Worm (Caenorhabditis elegans) whole organism, L4 larva: ENCODE measurements around the gene rme-1.
A peak's percentile ranks its signal among the peaks of the same experiment; 100 is the strongest.

ENCODE experiments used
- D1046.2 ChIP-seq: fragments of 200-800 bp; sonication (Bioruptor generic); IDR thresholded peaks from 2 replicates; pipeline ENCODE4 v1.3.6; 2022; ENCODE audit warnings: missing genetic modification characterization, missing compliant biosample characterization
- F10B5.3 ChIP-seq: sonication (generic microtip); optimal IDR thresholded peaks from 2 replicates; lab custom pipeline; 2016; ENCODE audit warnings: mild to moderate bottlenecking, missing genetic modification characterization, missing compliant biosample characterization
- F37D6.2 ChIP-seq: sonication (generic microtip); optimal IDR thresholded peaks from 2 replicates; lab custom pipeline; 2016; ENCODE audit warnings: mild to moderate bottlenecking, missing genetic modification characterization, missing compliant biosample characterization
- T20F7.1 ChIP-seq: fragments of 200-800 bp; sonication (Bioruptor generic); optimal IDR thresholded peaks from 2 replicates; lab custom pipeline; 2018; ENCODE audit warnings: mild to moderate bottlenecking, missing genetic modification characterization, missing compliant biosample characterization
- ZK546.5 ChIP-seq, 2 experiments: sonication (generic microtip); optimal IDR thresholded peaks; 2 replicates each; lab custom pipeline; 2017; ENCODE audit warnings: missing biosample characterization in 2 of 2, missing genetic modification characterization in 2 of 2
- aly-2 ChIP-seq: sonication (generic microtip); optimal IDR thresholded peaks from 2 replicates; lab custom pipeline; 2018; ENCODE audit warnings: missing biosample characterization, missing genetic modification characterization
- ama-1 ChIP-seq: fragments of 150-350 bp; optimal IDR thresholded peaks from 2 replicates; lab custom pipeline; 2014; ENCODE audit warnings: inconsistent platforms, mixed read lengths
- arid-1 ChIP-seq: fragments of 200-800 bp; sonication (Bioruptor generic); conservative IDR thresholded peaks from 2 replicates; pipeline ENCODE4 v1.3.6; 2022; ENCODE audit warnings: missing genetic modification reagents, missing genetic modification characterization, missing compliant biosample characterization
- attf-4 ChIP-seq: sonication (generic microtip); optimal IDR thresholded peaks from 3 replicates; lab custom pipeline; 2017; ENCODE audit warnings: missing biosample characterization, missing genetic modification characterization
- ceh-20 ChIP-seq: fragments of 200-800 bp; sonication (Bioruptor generic); IDR thresholded peaks from 2 replicates; pipeline ENCODE4 v1.3.6; 2022; ENCODE audit warnings: missing genetic modification reagents, missing genetic modification characterization, missing compliant biosample characterization
- ceh-28 ChIP-seq: fragments of 150-350 bp; optimal IDR thresholded peaks from 2 replicates; lab custom pipeline; 2014; ENCODE audit warnings: missing biosample characterization, missing genetic modification reagents, missing genetic modification characterization
- ceh-82 ChIP-seq: sonication (generic microtip); optimal IDR thresholded peaks from 2 replicates; lab custom pipeline; 2017; ENCODE audit warnings: missing biosample characterization, missing genetic modification characterization
- ces-1 ChIP-seq: fragments of 150-350 bp; sonication (generic microtip); optimal IDR thresholded peaks from 4 replicates; lab custom pipeline; 2014; ENCODE audit warnings: missing biosample characterization, missing genetic modification reagents, missing genetic modification characterization
- ctbp-1 ChIP-seq: fragments of 200-800 bp; sonication (Bioruptor generic); IDR thresholded peaks from 2 replicates; pipeline ENCODE4 v1.3.6; 2022; ENCODE audit warnings: missing genetic modification reagents, missing genetic modification characterization, missing compliant biosample characterization
- daf-16 ChIP-seq, 3 experiments: sonication (generic microtip); optimal IDR thresholded peaks; 2 replicates each; lab custom pipeline; 2016 to 2017; ENCODE audit warnings: missing genetic modification characterization in 3 of 3, missing genetic modification reagents in 3 of 3, mild to moderate bottlenecking in 2 of 3, missing compliant biosample characterization in 2 of 3, missing biosample characterization in 1 of 3, moderate library complexity in 1 of 3
- dmd-6 ChIP-seq: fragments of 200-800 bp; sonication (Bioruptor generic); IDR thresholded peaks from 2 replicates; pipeline ENCODE4 v1.3.6; 2022; ENCODE audit warnings: missing genetic modification reagents, missing genetic modification characterization, missing compliant biosample characterization
- dmd-8 ChIP-seq: fragments of 200-800 bp; sonication (Bioruptor generic); IDR thresholded peaks from 2 replicates; pipeline ENCODE4 v1.3.6; 2022; ENCODE audit warnings: missing genetic modification characterization, missing compliant biosample characterization
- dmd-9 ChIP-seq: fragments of 200-800 bp; sonication (Bioruptor generic); IDR thresholded peaks from 2 replicates; pipeline ENCODE4 v1.3.6; 2022; ENCODE audit warnings: missing genetic modification reagents, missing genetic modification characterization, missing compliant biosample characterization
- dpl-1 ChIP-seq: fragments of 150-350 bp; optimal IDR thresholded peaks from 2 replicates; lab custom pipeline; 2014; ENCODE audit warnings: missing biosample characterization, missing genetic modification reagents, missing genetic modification characterization
- egl-43 ChIP-seq: fragments of 200-800 bp; sonication (Bioruptor generic); IDR thresholded peaks from 2 replicates; pipeline ENCODE4 v1.3.6; 2022; ENCODE audit warnings: missing genetic modification reagents, missing genetic modification characterization, missing compliant biosample characterization
- fos-1 ChIP-seq: fragments of 150-350 bp; optimal IDR thresholded peaks from 2 replicates; lab custom pipeline; 2014; ENCODE audit warnings: missing biosample characterization, missing genetic modification characterization
- gei-8 ChIP-seq: fragments of 200-800 bp; sonication (Bioruptor generic); optimal IDR thresholded peaks from 2 replicates; lab custom pipeline; 2018; ENCODE audit warnings: mild to moderate bottlenecking, missing genetic modification characterization, missing compliant biosample characterization
- hlh-11 ChIP-seq: fragments of 200-800 bp; sonication (Bioruptor generic); optimal IDR thresholded peaks from 2 replicates; lab custom pipeline; 2018; ENCODE audit warnings: mild to moderate bottlenecking, missing genetic modification characterization, missing compliant biosample characterization
- hlh-30 ChIP-seq: sonication (generic microtip); optimal IDR thresholded peaks from 2 replicates; lab custom pipeline; 2017; ENCODE audit warnings: antibody characterized with exemption, mild to moderate bottlenecking, missing genetic modification characterization, missing compliant biosample characterization; ENCODE audit not compliant: insufficient read depth
- hmg-1.1 ChIP-seq: fragments of 200-800 bp; sonication (Bioruptor generic); IDR thresholded peaks from 2 replicates; pipeline ENCODE4 v1.3.6; 2022; ENCODE audit warnings: missing genetic modification reagents, missing genetic modification characterization, missing compliant biosample characterization
- lin-39 ChIP-seq: fragments of 150-350 bp; optimal IDR thresholded peaks from 2 replicates; lab custom pipeline; 2014; ENCODE audit warnings: missing biosample characterization, missing genetic modification reagents, missing genetic modification characterization
- madf-9 ChIP-seq: fragments of 200-800 bp; sonication (Bioruptor generic); conservative IDR thresholded peaks from 2 replicates; pipeline ENCODE4 v1.3.6; 2022; ENCODE audit warnings: missing genetic modification reagents, missing genetic modification characterization, missing compliant biosample characterization
- mdl-1 ChIP-seq, 2 experiments: fragments of 150-350 bp in 1 of 2; sonication (generic microtip) in 1 of 2; optimal IDR thresholded peaks; 2 replicates each; lab custom pipeline; 2014 to 2017; ENCODE audit warnings: missing biosample characterization in 2 of 2, missing genetic modification characterization in 2 of 2
- mdt-29 ChIP-seq: fragments of 200-800 bp; sonication (Bioruptor generic); IDR thresholded peaks from 2 replicates; pipeline ENCODE4 v1.3.6; 2022; ENCODE audit warnings: missing genetic modification reagents, missing genetic modification characterization, missing compliant biosample characterization
- nhr-102 ChIP-seq: sonication (generic microtip); optimal IDR thresholded peaks from 2 replicates; lab custom pipeline; 2016; ENCODE audit warnings: mild to moderate bottlenecking, missing genetic modification characterization, moderate library complexity, missing compliant biosample characterization
- nhr-11 ChIP-seq: fragments of 150-350 bp; optimal IDR thresholded peaks from 2 replicates; lab custom pipeline; 2014; ENCODE audit warnings: missing biosample characterization, missing genetic modification characterization
- nhr-111 ChIP-seq: fragments of 200-800 bp; sonication (Bioruptor generic); optimal IDR thresholded peaks from 2 replicates; lab custom pipeline; 2018; ENCODE audit warnings: mild to moderate bottlenecking, missing genetic modification characterization, missing compliant biosample characterization
- nhr-25 ChIP-seq: sonication (generic microtip); optimal IDR thresholded peaks from 2 replicates; lab custom pipeline; 2017; ENCODE audit warnings: missing genetic modification characterization, mild to moderate bottlenecking, missing compliant biosample characterization, antibody characterized with exemption, moderate library complexity, borderline replicate concordance; ENCODE audit not compliant: insufficient read depth
- nhr-6 ChIP-seq: fragments of 150-350 bp; optimal IDR thresholded peaks from 2 replicates; lab custom pipeline; 2014; ENCODE audit warnings: missing biosample characterization, missing genetic modification characterization
- nhr-77 ChIP-seq: fragments of 150-350 bp; optimal IDR thresholded peaks from 2 replicates; lab custom pipeline; 2014; ENCODE audit warnings: missing biosample characterization, missing genetic modification characterization
- php-3 ChIP-seq: fragments of 200-800 bp; sonication (Bioruptor generic); IDR thresholded peaks from 2 replicates; pipeline ENCODE4 v1.3.6; 2022; ENCODE audit warnings: missing genetic modification reagents, missing genetic modification characterization, missing compliant biosample characterization
- pqm-1 ChIP-seq: sonication (generic microtip); optimal IDR thresholded peaks from 2 replicates; lab custom pipeline; 2017; ENCODE audit warnings: missing biosample characterization, missing genetic modification characterization
- set-16 ChIP-seq: fragments of 200-800 bp; sonication (Bioruptor generic); IDR thresholded peaks from 2 replicates; pipeline ENCODE4 v1.3.6; 2022; ENCODE audit warnings: missing genetic modification reagents, missing genetic modification characterization, missing compliant biosample characterization
- skn-1 ChIP-seq: fragments of 150-350 bp; optimal IDR thresholded peaks from 2 replicates; lab custom pipeline; 2014; ENCODE audit warnings: missing biosample characterization, missing genetic modification characterization
- snpc-4 ChIP-seq: fragments of 150-350 bp; optimal IDR thresholded peaks from 2 replicates; lab custom pipeline; 2014; ENCODE audit warnings: missing biosample characterization, missing genetic modification characterization
- spr-1 ChIP-seq: sonication (generic microtip); optimal IDR thresholded peaks from 2 replicates; lab custom pipeline; 2016; ENCODE audit warnings: mild to moderate bottlenecking, missing genetic modification characterization, missing compliant biosample characterization
- tra-1 ChIP-seq: fragments of 200-800 bp; sonication (Bioruptor generic); IDR thresholded peaks from 2 replicates; pipeline ENCODE4 v1.3.6; 2022; ENCODE audit warnings: missing genetic modification reagents, missing genetic modification characterization, missing compliant biosample characterization
- unc-39 ChIP-seq: sonication (generic microtip); optimal IDR thresholded peaks from 2 replicates; lab custom pipeline; 2017; ENCODE audit warnings: missing biosample characterization, missing genetic modification characterization
- vab-7 ChIP-seq: fragments of 200-800 bp; sonication (Bioruptor generic); IDR thresholded peaks from 2 replicates; pipeline ENCODE4 v1.3.6; 2022; ENCODE audit warnings: missing genetic modification reagents, missing genetic modification characterization, missing compliant biosample characterization
- zag-1 ChIP-seq: fragments of 150-350 bp; optimal IDR thresholded peaks from 2 replicates; lab custom pipeline; 2014; ENCODE audit warnings: missing biosample characterization, missing genetic modification characterization
- zfp-3 ChIP-seq: fragments of 200-800 bp; sonication (Bioruptor generic); conservative IDR thresholded peaks from 2 replicates; pipeline ENCODE4 v1.3.6; 2022; ENCODE audit warnings: missing genetic modification reagents, missing genetic modification characterization, missing compliant biosample characterization
- zip-2 ChIP-seq: fragments of 150-350 bp; optimal IDR thresholded peaks from 2 replicates; lab custom pipeline; 2014; ENCODE audit warnings: missing biosample characterization, missing genetic modification characterization
- ztf-7 ChIP-seq: fragments of 150-350 bp; optimal IDR thresholded peaks from 2 replicates; lab custom pipeline; 2014; ENCODE audit warnings: missing biosample characterization, missing genetic modification characterization

Gene rme-1

ce11 chrV:6227326-6228246, 18.9 kb downstream of the rme-1 start (continued):
- TF ChIP-seq hlh-30 (tag; lab: Kevin White, UChicago) (peak; percentile 97), attf-4 (tag; lab: Kevin White, UChicago) (no peak), unc-39 (tag; lab: Kevin White, UChicago) (no peak), F37D6.2 (peak; percentile 86), nhr-25 (tag; lab: Kevin White, UChicago) (peak; percentile 95), dmd-8 (peak; percentile 75; the same call in 1 of the 2 replicates), ctbp-1 (GFP tag; lab: Robert Waterston, UW) (peak; percentile 97), nhr-77 (tag; lab: Kevin White, UChicago) (peak; percentile 13), set-16 (GFP tag; lab: Robert Waterston, UW) (peak; percentile 100), F10B5.3 (tag; lab: Kevin White, UChicago) (peak; percentile 22), zfp-3 (GFP tag; lab: Robert Waterston, UW) (peak; percentile 68; the same call in 1 of the 2 replicates), ceh-28 (tag; lab: Kevin White, UChicago) (peak; percentile 76), hmg-1.1 (GFP tag; lab: Robert Waterston, UW) (peak; percentile 97), gei-8 (GFP tag; lab: Kevin White, UChicago) (peak; percentile 56), spr-1 (tag; lab: Kevin White, UChicago) (peak; percentile 90), pqm-1 (tag; lab: Kevin White, UChicago) (no peak), nhr-11 (tag; lab: Kevin White, UChicago) (peak; percentile 91), nhr-6 (peak; percentile 90), mdl-1 (tag; optimal IDR thresholded peaks at IDR 0.05; lab: Kevin White, UChicago) (peak; percentile 90 to 95), dpl-1 (GFP tag; lab: Kevin White, UChicago) (peak; percentile 67), php-3 (GFP tag; lab: Robert Waterston, UW) (peak; percentile 71), skn-1 (tag; lab: Kevin White, UChicago) (peak; percentile 25), aly-2 (no peak), hlh-11 (peak; percentile 99), fos-1 (peak; percentile 72), dmd-9 (GFP tag; lab: Robert Waterston, UW) (no peak), ZK546.5 (tag; optimal IDR thresholded peaks at IDR 0.05; lab: Kevin White, UChicago) (no peak), ceh-20 (GFP tag; lab: Robert Waterston, UW) (peak; percentile 91), madf-9 (peak; percentile 74; the same call in 1 of the 2 replicates), nhr-102 (peak; percentile 41), ceh-82 (tag; lab: Kevin White, UChicago) (no peak), mdt-29 (GFP tag; lab: Robert Waterston, UW) (peak; percentile 48; the same call in 1 of the 2 replicates), tra-1 (peak; percentile 90), egl-43 (peak; percentile 88), T20F7.1 (GFP tag; lab: Kevin White, UChicago) (peak; percentile 6), nhr-111 (GFP tag; lab: Kevin White, UChicago) (peak; percentile 59)

- TF ChIP-seq dmd-6 (GFP tag; lab: Robert Waterston, UW) (peak; percentile 35; the same call in 1 of the 2 replicates), nhr-6 (peak; percentile 7), ztf-7 (tag; lab: Kevin White, UChicago) (no peak), vab-7 (GFP tag; lab: Robert Waterston, UW) (no peak), zip-2 (tag; lab: Kevin White, UChicago) (no peak), set-16 (GFP tag; lab: Robert Waterston, UW) (no peak), D1046.2 (GFP tag; lab: Robert Waterston, UW) (0 out of 2 replicates have a peak, but pooled peaks have one; percentile 15), ama-1 (lab: Kevin White, UChicago) (peak; percentile 26), daf-16 (GFP tag; optimal IDR thresholded peaks at IDR 0.05; lab: Kevin White, UChicago) (no peak), daf-16 (tag; optimal IDR thresholded peaks at IDR 0.05; lab: Kevin White, UChicago) (peak; percentile 17), snpc-4 (no peak), gei-8 (GFP tag; lab: Kevin White, UChicago) (no peak), ZK546.5 (tag; optimal IDR thresholded peaks at IDR 0.05; lab: Kevin White, UChicago) (no peak), lin-39 (tag; lab: Kevin White, UChicago) (no peak), ces-1 (GFP tag; lab: Kevin White, UChicago) (no peak), arid-1 (0 out of 2 replicates have a peak, but pooled peaks have one; percentile 8), zag-1 (tag; lab: Kevin White, UChicago) (peak; percentile 22), ceh-20 (GFP tag; lab: Robert Waterston, UW) (peak; percentile 65; the same call in 1 of the 2 replicates)
These were observed 19.8 kb downstream of the rme-1 start for ce11 chrV:6228400-6228895.
